Fruit fly (Drosophila melanogaster): ENCODE measurements around the gene S-Lap2.

- TF ChIP-seq Eip75B (GFP tag; optimal IDR thresholded peaks at IDR 0.05) (peak; percentile 85), Gug (GFP tag; IDR thresholded peaks at IDR 0.05) (no peak), CG3919 (GFP tag; optimal IDR thresholded peaks at IDR 0.05) (peak; percentile 93), Lpt (GFP tag; optimal IDR thresholded peaks at IDR 0.05) (no peak), Hr39 (GFP tag; optimal IDR thresholded peaks at IDR 0.05) (peak; percentile 96), achi (GFP tag; optimal IDR thresholded peaks at IDR 0.05) (peak; percentile 89), CG6276 (GFP tag; optimal IDR thresholded peaks at IDR 0.05) (no peak), CG1621 (tag; optimal IDR thresholded peaks at IDR 0.05) (no peak), svp (GFP tag) (peak; percentile 89), net (GFP tag; optimal IDR thresholded peaks at IDR 0.05) (peak; percentile 80)
These were observed 37.2 kb downstream of the S-Lap2 start for dm6 chr3L:8656725-8657428.

All from whole organism, prepupa.